Worm (Caenorhabditis elegans): ENCODE measurements around the gene samp-1.

- TF ChIP-seq ama-1 (optimal IDR thresholded peaks at IDR 0.05) (no peak), flt-1 (GFP tag; IDR thresholded peaks at IDR 0.05) (no peak), hmg-4 (GFP tag; optimal IDR thresholded peaks at IDR 0.05) (no peak), F13C5.2 (tag; optimal IDR thresholded peaks at IDR 0.05) (no peak), ets-7 (tag; optimal IDR thresholded peaks at IDR 0.05) (no peak), B0310.2 (tag; optimal IDR thresholded peaks at IDR 0.05) (no peak), tbx-11 (GFP tag; IDR thresholded peaks at IDR 0.05) (no peak), scrt-1 (GFP tag; IDR thresholded peaks at IDR 0.05) (no peak), tra-4 (tag; optimal IDR thresholded peaks at IDR 0.05) (no peak), hnd-1 (tag; optimal IDR thresholded peaks at IDR 0.05) (no peak), hmbx-1 (tag; optimal IDR thresholded peaks at IDR 0.05) (no peak)
These were observed 18.9 kb upstream of the samp-1 start for ce11 chrII:11283803-11284202.
